Worm (Caenorhabditis elegans) whole organism, midembryonic: ENCODE measurements around the gene gcy-12.

Experiments
- T22C8.4 ChIP-seq: fragments of 200-800 bp; sonication (Bioruptor generic); IDR thresholded peaks from 2 replicates; pipeline ENCODE4 v1.3.6; 2022; ENCODE audit warnings: missing genetic modification characterization, missing compliant biosample characterization
- flt-1 ChIP-seq: fragments of 200-800 bp; sonication (Bioruptor generic); IDR thresholded peaks from 2 replicates; pipeline ENCODE4 v1.3.6; 2022; ENCODE audit warnings: missing genetic modification characterization, missing compliant biosample characterization
- klf-2 ChIP-seq: fragments of 200-800 bp; sonication (Bioruptor generic); conservative IDR thresholded peaks from 2 replicates; pipeline ENCODE4 v1.3.6; 2022; ENCODE audit warnings: missing genetic modification reagents, missing genetic modification characterization, missing compliant biosample characterization
- med-1 ChIP-seq: sonication (generic microtip); optimal IDR thresholded peaks from 2 replicates; lab custom pipeline; 2017; ENCODE audit warnings: missing genetic modification characterization, mild to moderate bottlenecking, missing compliant biosample characterization, antibody characterized with exemption, missing genetic modification reagents; ENCODE audit not compliant: insufficient read depth
- ztf-23 ChIP-seq: fragments of 200-800 bp; sonication (Bioruptor generic); IDR thresholded peaks from 2 replicates; pipeline ENCODE4 v1.3.6; 2022; ENCODE audit warnings: missing genetic modification reagents, missing genetic modification characterization, missing compliant biosample characterization
- ztf-29 ChIP-seq: fragments of 200-800 bp; sonication (Bioruptor generic); IDR thresholded peaks from 2 replicates; pipeline ENCODE4 v1.3.6; 2022; ENCODE audit warnings: missing genetic modification reagents, missing genetic modification characterization, missing compliant biosample characterization

DNA sequence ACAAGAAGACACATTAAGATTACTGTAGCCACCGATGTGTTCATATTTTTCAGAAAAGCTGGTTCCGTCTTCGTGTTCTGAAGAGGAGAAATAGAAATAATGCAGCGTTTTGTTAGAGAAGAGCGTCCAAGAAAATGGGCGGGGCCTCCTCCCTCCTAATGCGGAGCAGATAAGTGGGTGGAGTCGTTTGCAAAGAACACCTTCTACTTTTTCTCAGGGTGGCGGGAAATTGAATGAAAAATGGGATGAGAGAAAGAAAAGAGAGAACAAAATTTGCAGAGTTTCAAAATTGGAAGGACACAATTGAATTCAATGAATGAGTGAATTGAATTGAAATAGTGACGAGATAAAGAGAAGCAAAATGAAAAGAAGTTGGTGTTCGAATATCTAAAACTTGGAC, 53.8 kb downstream of the gcy-12 start, which contains the start of gene F09E5.16:
- TF ChIP-seq ztf-29 (GFP tag; lab: Robert Waterston, UW) (no peak), med-1 (GFP tag; lab: Kevin White, UChicago) (no peak), ztf-23 (GFP tag; lab: Robert Waterston, UW) (no peak), T22C8.4 (GFP tag; lab: Robert Waterston, UW) (no peak), klf-2 (no peak), flt-1 (no peak)
